Worm (Caenorhabditis elegans) whole organism, late embryonic: ENCODE measurements around the gene malt-1.

Experiments
- ama-1 ChIP-seq: fragments of 150-350 bp; optimal IDR thresholded peaks from 2 replicates; lab custom pipeline; 2014
- ceh-30 ChIP-seq: fragments of 150-350 bp; optimal IDR thresholded peaks from 2 replicates; lab custom pipeline; 2014; ENCODE audit warnings: missing biosample characterization, missing genetic modification characterization
- che-1 ChIP-seq: sonication (generic microtip); optimal IDR thresholded peaks from 2 replicates; lab custom pipeline; 2016; ENCODE audit warnings: mild to moderate bottlenecking, missing genetic modification characterization, missing compliant biosample characterization

The malt-1 gene

DNA sequence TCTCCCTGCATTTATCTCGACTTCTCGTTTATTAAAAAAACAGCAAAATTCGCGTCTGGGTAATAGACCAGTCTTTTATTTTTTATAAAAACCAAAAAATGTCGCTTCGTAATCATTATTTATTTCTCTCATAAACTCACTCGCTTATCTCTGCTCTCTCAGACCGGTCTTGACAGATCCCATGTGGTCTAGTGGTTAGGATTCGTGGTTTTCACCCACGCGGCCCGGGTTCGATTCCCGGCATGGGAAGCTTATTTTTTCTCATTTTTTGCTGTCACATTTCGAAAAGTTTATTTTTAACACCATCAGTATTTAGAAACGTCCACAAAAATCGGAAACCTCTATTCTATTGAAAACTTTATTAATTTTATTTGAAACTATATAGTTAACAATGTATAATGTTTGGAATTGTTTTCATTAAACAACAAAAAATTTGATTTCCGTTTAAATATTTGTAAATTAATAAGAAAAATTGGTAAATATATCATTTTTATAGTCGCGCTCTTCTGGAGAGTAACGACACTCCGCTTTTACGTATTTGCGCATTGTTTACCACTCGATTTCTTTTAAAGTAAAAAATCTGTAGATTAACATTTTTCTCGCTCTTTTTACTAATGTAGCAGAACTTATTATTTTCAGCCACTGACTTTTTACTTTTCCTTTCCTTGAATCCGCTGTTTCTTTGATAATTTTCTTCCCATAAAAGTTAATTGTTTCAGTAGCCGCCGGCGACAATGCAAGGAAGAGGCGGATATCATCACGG is 52.9 kb downstream of the malt-1 start, which contains the start of gene hrpl-1 (continued):
- peak; percentile 43 for TF ChIP-seq che-1 (tag; lab: Kevin White, UChicago)
- no peak for TF ChIP-seq ceh-30
- no peak for TF ChIP-seq ama-1 (lab: Kevin White, UChicago)
